Worm (Caenorhabditis elegans): ENCODE data around the gene W06G6.15.

W06G6.15 gene

DNA sequence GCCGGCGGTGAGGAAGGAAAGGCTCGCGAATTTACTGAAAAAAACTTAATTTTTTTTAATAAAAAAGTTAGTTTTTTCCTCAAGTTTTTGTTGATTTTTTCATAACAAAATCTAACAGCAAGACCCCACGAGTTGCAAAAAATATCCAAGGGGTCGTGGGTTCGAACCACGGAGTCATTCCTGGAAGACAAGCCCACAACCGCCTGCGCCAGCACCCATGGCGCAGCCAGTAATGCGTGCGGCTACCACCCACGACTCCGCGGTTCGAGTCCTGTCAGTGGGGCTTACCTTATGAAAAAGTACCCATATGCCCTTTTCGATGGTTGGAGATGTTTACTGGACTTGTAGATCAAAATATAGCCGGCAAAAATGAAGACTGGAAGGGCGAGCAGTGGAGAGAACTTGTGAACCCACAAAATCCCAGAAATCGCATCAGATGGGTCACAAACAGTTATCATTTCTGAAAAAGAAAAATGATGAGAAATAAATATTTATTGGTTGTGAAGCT lies 31.5 kb upstream of the W06G6.15 start, which contains the start of gene Y70C5A.2:
Y70C5A.2 (minus strand) TSS at position 458 of the 508 bp plus-strand sequence.
- no peak for TF ChIP-seq pha-4 (GFP tag; IDR thresholded peaks at IDR 0.05)
- TF ChIP-seq pha-4 (tag; optimal IDR thresholded peaks at IDR 0.05), result no peak
- 0 out of 2 replicates have a peak, but pooled peaks have one; percentile 9 for TF ChIP-seq snpc-1.2 (GFP tag; IDR thresholded peaks at IDR 0.05)
- peak in 1 of 2 experiments; percentile 20 for TF ChIP-seq unc-62 (GFP tag; optimal IDR thresholded peaks at IDR 0.05 in 1 of 2)
- no peak for TF ChIP-seq unc-62 (tag; optimal IDR thresholded peaks at IDR 0.05)

DNA sequence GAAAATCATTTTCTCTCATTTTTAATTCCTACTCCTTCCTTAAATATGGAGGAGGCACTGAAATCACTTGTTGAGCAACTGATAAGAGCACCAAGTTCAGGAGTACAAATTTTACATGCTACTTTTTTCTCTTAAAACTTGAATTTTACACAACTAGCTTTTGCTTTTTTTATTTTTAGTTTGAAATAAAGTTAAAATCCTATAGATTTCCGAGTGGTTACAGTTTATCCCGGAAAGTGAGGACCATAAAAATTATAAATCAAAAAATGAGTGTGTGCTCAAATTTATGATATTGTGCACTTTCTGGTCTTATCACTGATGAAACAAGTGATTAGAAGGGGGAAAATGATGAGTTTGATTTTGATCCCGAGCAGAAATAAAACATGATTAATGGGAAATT lies 26.4 kb upstream of the W06G6.15 start, which contains the start of gene oac-53:
oac-53 (minus strand) TSS at position 9 of the 400 bp plus-strand sequence.
- TF ChIP-seq php-3 (GFP tag; IDR thresholded peaks at IDR 0.05) (peak; percentile 59; the same call in 1 of the 2 replicates), tag-97 (GFP tag; IDR thresholded peaks at IDR 0.05) (no peak), hlh-11 (tag; optimal IDR thresholded peaks at IDR 0.05) (peak; percentile 4), nhr-28 (tag; optimal IDR thresholded peaks at IDR 0.05) (peak; percentile 7), snpc-1.2 (GFP tag; IDR thresholded peaks at IDR 0.05) (no peak), nhr-41 (GFP tag; IDR thresholded peaks at IDR 0.05) (no peak), Y105C5A.15 (GFP tag; IDR thresholded peaks at IDR 0.05) (no peak), pqm-1 (tag; optimal IDR thresholded peaks at IDR 0.05) (peak; percentile 62), nhr-77 (tag; optimal IDR thresholded peaks at IDR 0.05) (no peak)

DNA sequence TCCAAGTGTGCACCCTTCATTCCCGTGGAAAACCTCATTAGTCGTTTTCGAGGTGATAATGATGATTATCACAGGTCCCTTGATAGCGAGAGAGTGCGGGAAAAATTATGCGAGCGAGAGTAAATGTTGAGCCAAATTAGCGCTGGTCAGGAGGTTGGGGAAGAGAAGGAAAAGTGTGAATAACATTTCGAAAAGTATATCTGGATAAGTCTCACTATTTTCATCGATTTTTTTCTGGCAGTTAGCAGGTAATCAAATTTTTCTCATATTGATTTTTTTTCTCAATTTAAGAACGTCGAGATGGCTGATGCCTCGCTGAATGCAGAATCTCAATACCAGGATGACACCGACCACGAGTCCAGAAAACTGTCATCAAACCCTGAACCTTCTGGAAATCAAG lies 25.4 kb upstream of the W06G6.15 start, which contains the start of gene W06G6.2:
W06G6.2 (plus strand) TSS at position 301 of the 400 bp plus-strand sequence.
- TF ChIP-seq dmd-6 (GFP tag; IDR thresholded peaks at IDR 0.05) (no peak), mes-2 (tag; optimal IDR thresholded peaks at IDR 0.05; ENCODE audit: poor library complexity, severe bottlenecking) (no peak), ceh-32 (tag; optimal IDR thresholded peaks at IDR 0.05; ENCODE audit: poor library complexity) (no peak), ztf-11 (tag; optimal IDR thresholded peaks at IDR 0.05) (no peak), fkh-10 (GFP tag; optimal IDR thresholded peaks at IDR 0.05) (no peak), set-16 (GFP tag; IDR thresholded peaks at IDR 0.05) (no peak), nhr-28 (tag; optimal IDR thresholded peaks at IDR 0.05) (no peak), cey-2 (tag; optimal IDR thresholded peaks at IDR 0.05; ENCODE audit: borderline replicate concordance, insufficient read depth) (no peak), nhr-6 (tag; optimal IDR thresholded peaks at IDR 0.05) (no peak), dmd-8 (GFP tag; IDR thresholded peaks at IDR 0.05) (no peak), dpl-1 (GFP tag; optimal IDR thresholded peaks at IDR 0.05) (no peak), pqm-1 (tag; optimal IDR thresholded peaks at IDR 0.05) (no peak), lin-29 (GFP tag; IDR thresholded peaks at IDR 0.05) (no peak)

DNA sequence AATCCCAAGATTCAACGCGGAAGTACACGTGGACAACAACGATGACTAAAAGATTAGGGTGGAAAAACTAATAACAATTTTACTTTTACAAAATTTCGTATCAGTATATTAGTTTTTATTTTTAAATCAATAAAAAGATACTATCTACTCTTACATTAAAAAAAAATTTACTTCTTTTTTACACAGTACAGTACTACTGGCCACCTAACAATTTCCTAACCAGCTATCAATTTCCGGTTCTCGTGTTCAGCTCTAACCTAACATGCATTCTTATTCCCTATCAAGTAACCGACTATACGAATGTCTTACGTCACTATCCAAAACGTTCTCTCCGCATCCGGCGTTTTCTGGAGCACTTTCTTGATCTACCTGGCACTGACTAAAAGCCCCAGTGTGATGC lies 24.7 kb upstream of the W06G6.15 start, which contains the start of gene srd-21:
srd-21 (plus strand) TSS at position 301 of the 400 bp plus-strand sequence.
- TF ChIP-seq aha-1 (tag), result peak; percentile 58
- TF ChIP-seq F44E2.7 (GFP tag; IDR thresholded peaks at IDR 0.05), result no peak
- no peak for TF ChIP-seq nhr-42 (GFP tag; IDR thresholded peaks at IDR 0.05)
- TF ChIP-seq unc-62 (GFP tag; optimal IDR thresholded peaks at IDR 0.05 in 1 of 2), result peak in 1 of 2 experiments; percentile 27
- no peak for TF ChIP-seq unc-62 (tag; optimal IDR thresholded peaks at IDR 0.05)
- no peak for TF ChIP-seq unc-130 (GFP tag; optimal IDR thresholded peaks at IDR 0.05)
- TF ChIP-seq lsy-2 (tag; optimal IDR thresholded peaks at IDR 0.05), result no peak

DNA sequence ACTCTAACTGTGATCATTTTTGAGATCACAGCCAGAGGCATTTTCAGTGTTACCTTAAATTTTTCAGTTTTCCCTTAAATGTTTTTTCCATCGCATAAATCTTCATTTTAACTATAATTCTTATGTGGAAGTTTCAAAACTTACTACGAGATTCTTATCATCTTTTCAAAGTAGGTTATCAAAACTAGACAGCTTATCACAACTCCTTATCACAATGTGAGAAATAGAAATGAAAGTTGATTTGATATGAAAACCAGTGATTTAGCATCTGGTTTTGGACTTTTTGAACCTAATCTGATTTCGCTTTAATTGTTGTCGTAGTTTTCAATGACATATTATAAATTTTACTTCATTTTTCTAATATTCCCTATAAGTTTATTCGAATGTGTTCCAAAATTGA lies 18.4 kb upstream of the W06G6.15 start, which contains the start of gene mltn-11:
mltn-11 (plus strand) TSS at position 276 of the 400 bp plus-strand sequence.
- no peak for TF ChIP-seq spr-1 (tag; optimal IDR thresholded peaks at IDR 0.05)
- no peak for TF ChIP-seq nhr-11 (tag; optimal IDR thresholded peaks at IDR 0.05)
- TF ChIP-seq ceh-20 (GFP tag; IDR thresholded peaks at IDR 0.05), result no peak
- no peak for TF ChIP-seq madf-5 (GFP tag; IDR thresholded peaks at IDR 0.05)
- TF ChIP-seq F26F4.8 (GFP tag; conservative IDR thresholded peaks at IDR 0.05), result no peak
- no peak for TF ChIP-seq D1046.2 (GFP tag; IDR thresholded peaks at IDR 0.05)
- TF ChIP-seq nhr-42 (GFP tag; IDR thresholded peaks at IDR 0.05), result no peak
- TF ChIP-seq zip-2 (tag; optimal IDR thresholded peaks at IDR 0.05), result no peak
- no peak for TF ChIP-seq unc-130 (GFP tag; optimal IDR thresholded peaks at IDR 0.05)
- TF ChIP-seq zag-1 (tag; optimal IDR thresholded peaks at IDR 0.05), result no peak
- TF ChIP-seq hlh-11 (tag; optimal IDR thresholded peaks at IDR 0.05), result no peak
- TF ChIP-seq hlh-30 (tag; optimal IDR thresholded peaks at IDR 0.05; ENCODE audit: insufficient read depth), result no peak
- TF ChIP-seq ztf-7 (tag; optimal IDR thresholded peaks at IDR 0.05), result no peak
- TF ChIP-seq daf-12 (tag; optimal IDR thresholded peaks at IDR 0.05), result no peak
- TF ChIP-seq lin-1 (GFP tag; IDR thresholded peaks at IDR 0.05), result no peak
- no peak for TF ChIP-seq lin-29 (GFP tag; IDR thresholded peaks at IDR 0.05)
- TF ChIP-seq ztf-11 (tag; optimal IDR thresholded peaks at IDR 0.05), result no peak
- TF ChIP-seq aha-1 (tag), result no peak
- TF ChIP-seq Y75B8A.6 (GFP tag; IDR thresholded peaks at IDR 0.05), result no peak
- TF ChIP-seq F44E2.7 (GFP tag; IDR thresholded peaks at IDR 0.05), result no peak

Data from whole organism, L4 larva.